Worm (Caenorhabditis elegans) whole organism, L4/young adult: ENCODE results near the gene ZK688.11.

Experiments used
- W03F9.2 ChIP-seq: fragments of 150-350 bp; optimal IDR thresholded peaks from 2 replicates; lab custom pipeline; 2014; ENCODE audit warnings: missing biosample characterization, missing genetic modification characterization
- him-1 ChIP-seq: sonication (generic microtip); optimal IDR thresholded peaks from 2 replicates; lab custom pipeline; 2016; ENCODE audit warnings: missing genotype, missing genetic modification reagents, missing genetic modification characterization, missing compliant biosample characterization

- TF ChIP-seq W03F9.2 (tag; lab: Kevin White, UChicago) (no peak), him-1 (tag; lab: Kevin White, UChicago) (no peak)
Measured at ce11 chrIII:7872776-7873175, 12.0 kb downstream of the ZK688.11 start.
